Worm (Caenorhabditis elegans): ENCODE results near the gene C16D2.3.
A peak's percentile ranks its signal among the peaks of the same experiment; 100 is the strongest.

The C16D2.3 gene

DNA sequence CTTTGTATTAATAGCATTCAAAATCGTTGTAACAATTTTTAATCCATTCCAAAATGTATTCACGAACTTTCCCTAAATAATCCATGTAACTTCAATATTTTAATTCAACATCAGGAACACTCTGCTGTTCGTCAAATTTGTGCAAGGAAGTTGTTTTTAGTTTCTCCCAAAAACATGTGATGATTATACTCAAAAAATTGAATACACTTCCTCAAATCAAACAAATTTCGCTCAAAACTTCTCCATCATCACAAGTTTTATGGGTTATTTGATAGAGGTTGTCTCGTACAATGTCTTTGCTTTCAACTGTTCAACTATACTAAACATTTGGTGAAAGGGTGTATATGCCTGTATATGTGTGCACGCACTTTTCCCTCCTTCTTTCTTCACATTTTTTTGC, 12.9 kb upstream of the C16D2.3 start:
- no peak for TF ChIP-seq him-1 (tag; optimal IDR thresholded peaks at IDR 0.05)
- peak; percentile 12 for TF ChIP-seq nhr-80 (tag; optimal IDR thresholded peaks at IDR 0.05)

ce11 chrII:9126965-9127364, 10.9 kb upstream of the C16D2.3 start:
- TF ChIP-seq T07F8.4 (tag; optimal IDR thresholded peaks at IDR 0.05) (no peak), hlh-12 (tag; optimal IDR thresholded peaks at IDR 0.05) (no peak), K11D2.4 (GFP tag; IDR thresholded peaks at IDR 0.05) (no peak)

ce11 chrII:9127379-9127778, 10.5 kb upstream of the C16D2.3 start:
- no peak for TF ChIP-seq hmg-1.2 (GFP tag; IDR thresholded peaks at IDR 0.05)
- no peak for TF ChIP-seq ZK185.1 (tag; optimal IDR thresholded peaks at IDR 0.05; ENCODE audit: poor library complexity, severe bottlenecking)
- no peak for TF ChIP-seq mcd-1 (GFP tag; IDR thresholded peaks at IDR 0.05)
- no peak for TF ChIP-seq lsy-27 (tag; optimal IDR thresholded peaks at IDR 0.05; ENCODE audit: borderline replicate concordance, insufficient read depth)
- no peak for TF ChIP-seq egl-18 (GFP tag; IDR thresholded peaks at IDR 0.05)
- no peak for TF ChIP-seq F49E8.2 (tag; optimal IDR thresholded peaks at IDR 0.05; ENCODE audit: insufficient read depth)
- TF ChIP-seq ztf-25 (GFP tag; IDR thresholded peaks at IDR 0.05), result no peak
- no peak for TF ChIP-seq nfyb-1 (GFP tag; IDR thresholded peaks at IDR 0.05)
- no peak for TF ChIP-seq sptf-2 (GFP tag; optimal IDR thresholded peaks at IDR 0.05)
- no peak for TF ChIP-seq Y53G8AR.9 (GFP tag; conservative IDR thresholded peaks at IDR 0.05)
- TF ChIP-seq ztf-22 (GFP tag; optimal IDR thresholded peaks at IDR 0.05), result no peak
- TF ChIP-seq hlh-26 (GFP tag; conservative IDR thresholded peaks at IDR 0.05), result no peak
- TF ChIP-seq bed-1 (GFP tag; IDR thresholded peaks at IDR 0.05), result no peak
- no peak for TF ChIP-seq ztf-3 (GFP tag; optimal IDR thresholded peaks at IDR 0.05)
- no peak for TF ChIP-seq hlh-12 (tag; optimal IDR thresholded peaks at IDR 0.05)
- no peak for TF ChIP-seq F55B11.4 (tag; optimal IDR thresholded peaks at IDR 0.05; ENCODE audit: borderline replicate concordance, insufficient read depth)
- TF ChIP-seq sdz-38 (tag; optimal IDR thresholded peaks at IDR 0.05), result no peak
- TF ChIP-seq ztf-26 (tag; optimal IDR thresholded peaks at IDR 0.05), result no peak
- no peak for TF ChIP-seq dox-1 (GFP tag; IDR thresholded peaks at IDR 0.05)

DNA sequence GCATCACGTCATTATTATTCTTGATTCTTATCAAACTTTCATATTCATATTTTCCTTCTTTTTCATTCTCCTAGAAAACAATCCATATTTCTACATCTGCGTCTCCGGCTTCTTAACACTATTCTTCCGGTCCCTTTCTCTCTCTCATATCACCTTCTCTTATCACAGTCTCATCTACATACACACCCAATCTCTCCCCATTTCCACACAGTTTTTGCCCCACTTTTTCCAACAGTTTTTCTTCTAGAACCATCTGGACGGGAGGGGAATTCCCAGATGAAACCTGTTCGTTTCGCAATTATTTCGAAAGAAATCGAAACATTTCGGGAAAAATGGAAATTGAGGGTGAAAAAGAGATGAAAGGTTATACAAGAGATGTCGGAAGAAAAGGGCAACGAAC, 9.8 kb upstream of the C16D2.3 start:
- TF ChIP-seq madf-3 (GFP tag; IDR thresholded peaks at IDR 0.05), result no peak
- no peak for TF ChIP-seq F33H1.4 (GFP tag; IDR thresholded peaks at IDR 0.05)
- no peak for TF ChIP-seq tbx-9 (tag; optimal IDR thresholded peaks at IDR 0.05; ENCODE audit: borderline replicate concordance)
- 0 out of 2 replicates have a peak, but pooled peaks have one; percentile 49 for TF ChIP-seq lin-26 (GFP tag; IDR thresholded peaks at IDR 0.05)
- no peak for TF ChIP-seq nhr-179 (tag; optimal IDR thresholded peaks at IDR 0.05)
- 0 out of 2 replicates have a peak, but pooled peaks have one; percentile 21 for TF ChIP-seq mcd-1 (GFP tag; IDR thresholded peaks at IDR 0.05)
- peak; percentile 47 for TF ChIP-seq ztf-26 (tag; optimal IDR thresholded peaks at IDR 0.05)
- peak; percentile 10 for TF ChIP-seq gei-17 (GFP tag; optimal IDR thresholded peaks at IDR 0.05)
- TF ChIP-seq let-526 (GFP tag; IDR thresholded peaks at IDR 0.05), result 0 out of 2 replicates have a peak, but pooled peaks have one; percentile 39
- no peak for TF ChIP-seq efl-1 (GFP tag; optimal IDR thresholded peaks at IDR 0.05)
- TF ChIP-seq ceh-27 (GFP tag; optimal IDR thresholded peaks at IDR 0.05), result peak; percentile 11
- peak; percentile 32 for TF ChIP-seq tbp1 (GFP tag; optimal IDR thresholded peaks at IDR 0.05)
- TF ChIP-seq F52B5.7 (tag; optimal IDR thresholded peaks at IDR 0.05), result no peak
- TF ChIP-seq atf-7 (tag; optimal IDR thresholded peaks at IDR 0.05), result peak; percentile 30
- TF ChIP-seq dox-1 (GFP tag; IDR thresholded peaks at IDR 0.05), result peak; percentile 37; the same call in 1 of the 2 replicates
- peak; percentile 51; the same call in 1 of the 2 replicates for TF ChIP-seq hmg-1.2 (GFP tag; IDR thresholded peaks at IDR 0.05)
- peak; percentile 20; the same call in 1 of the 2 replicates for TF ChIP-seq K11D2.4 (GFP tag; IDR thresholded peaks at IDR 0.05)
- no peak for TF ChIP-seq snpc-4 (GFP tag; optimal IDR thresholded peaks at IDR 0.05)
- TF ChIP-seq snpc-4 (tag; optimal IDR thresholded peaks at IDR 0.05), result no peak
- TF ChIP-seq madf-10 (tag; optimal IDR thresholded peaks at IDR 0.05), result peak; percentile 36
- TF ChIP-seq chd-7 (tag; optimal IDR thresholded peaks at IDR 0.05), result peak; percentile 26
- TF ChIP-seq nhr-80 (tag; optimal IDR thresholded peaks at IDR 0.05), result peak; percentile 74
- peak; percentile 57 for TF ChIP-seq lin-40 (tag; optimal IDR thresholded peaks at IDR 0.05)
- TF ChIP-seq C06A6.2 (GFP tag; conservative IDR thresholded peaks at IDR 0.05), result peak; percentile 53; the same call in 1 of the 2 replicates
- TF ChIP-seq rpc-1 (optimal IDR thresholded peaks at IDR 0.05), result peak; percentile 49
- no peak for TF ChIP-seq rpc-1 (tag; optimal IDR thresholded peaks at IDR 0.05)
- peak in 1 of 3 experiments; percentile 35 for TF ChIP-seq lin-35 (GFP tag; optimal IDR thresholded peaks at IDR 0.05)

All from whole organism, young adult.